Fruit fly (Drosophila melanogaster) whole organism, prepupa: ENCODE measurements around the gene CG31102.

Experiments
- CG34406 ChIP-seq: fragments of 200-800 bp; sonication (Bioruptor generic); optimal IDR thresholded peaks from 3 replicates; lab custom pipeline; 2016; ENCODE audit warnings: missing biosample characterization, missing genetic modification characterization
- CG6163 ChIP-seq: fragments of 200-800 bp; sonication (Bioruptor generic); IDR thresholded peaks from 3 replicates; pipeline ENCODE4 v1.3.6; 2022; ENCODE audit warnings: missing biosample characterization, missing genetic modification characterization
- CG6276 ChIP-seq: fragments of 200-800 bp; sonication (Bioruptor generic); optimal IDR thresholded peaks from 2 replicates; lab custom pipeline; 2017; ENCODE audit warnings: missing biosample characterization, mild to moderate bottlenecking, missing genetic modification characterization
- CG7368 ChIP-seq: fragments of 200-800 bp; sonication (Bioruptor generic); optimal IDR thresholded peaks from 3 replicates; lab custom pipeline; 2016; ENCODE audit warnings: missing biosample characterization, missing genetic modification characterization
- CG9139 ChIP-seq: fragments of 200-800 bp; sonication (Bioruptor generic); optimal IDR thresholded peaks from 3 replicates; lab custom pipeline; 2017; ENCODE audit warnings: missing biosample characterization, mild to moderate bottlenecking, missing genetic modification characterization
- Ets96B ChIP-seq: fragments of 200-800 bp; optimal IDR thresholded peaks from 2 replicates; lab custom pipeline; 2019; ENCODE audit warnings: missing biosample characterization, mild to moderate bottlenecking, missing genetic modification characterization, moderate library complexity
- Gug ChIP-seq: fragments of 200-800 bp; sonication (Bioruptor generic); IDR thresholded peaks from 2 replicates; pipeline ENCODE4 v1.3.6; 2022; ENCODE audit warnings: missing biosample characterization, missing genetic modification characterization
- Sox15 ChIP-seq: fragments of 200-800 bp; sonication (Bioruptor generic); optimal IDR thresholded peaks from 3 replicates; lab custom pipeline; 2016; ENCODE audit warnings: missing biosample characterization, missing genetic modification characterization
- dsx ChIP-seq: fragments of 200-800 bp; optimal IDR thresholded peaks from 3 replicates; lab custom pipeline; 2019; ENCODE audit warnings: missing biosample characterization, mild to moderate bottlenecking, missing genetic modification characterization, moderate library complexity; ENCODE audit not compliant: poor library complexity, severe bottlenecking
- eg ChIP-seq: fragments of 200-800 bp; sonication (Bioruptor generic); IDR thresholded peaks from 3 replicates; pipeline ENCODE4 v1.3.6; 2022; ENCODE audit warnings: missing biosample characterization, missing genetic modification characterization
- net ChIP-seq: fragments of 200-800 bp; sonication (Bioruptor generic); optimal IDR thresholded peaks from 3 replicates; lab custom pipeline; 2016; ENCODE audit warnings: missing biosample characterization, missing genetic modification characterization
- vri ChIP-seq: fragments of 200-800 bp; sonication (Bioruptor generic); optimal IDR thresholded peaks from 3 replicates; lab custom pipeline; 2016; ENCODE audit warnings: missing biosample characterization, mild to moderate bottlenecking, missing genetic modification characterization

- no peak for TF ChIP-seq CG6276
- no peak for TF ChIP-seq eg (GFP tag; lab: Robert Waterston, UW)
- TF ChIP-seq CG34406 (GFP tag; lab: Kevin White, UChicago), result no peak
- TF ChIP-seq net (GFP tag; lab: Kevin White, UChicago), result no peak
- TF ChIP-seq dsx, result no peak
- no peak for TF ChIP-seq Gug (GFP tag; lab: Robert Waterston, UW)
- no peak for TF ChIP-seq vri (GFP tag; lab: Kevin White, UChicago)
- no peak for TF ChIP-seq CG9139 (GFP tag; lab: Kevin White, UChicago)
- no peak for TF ChIP-seq CG6163
- TF ChIP-seq Ets96B (tag; lab: Kevin White, UChicago), result no peak
- no peak for TF ChIP-seq CG7368 (GFP tag; lab: Kevin White, UChicago)
- no peak for TF ChIP-seq Sox15 (GFP tag; lab: Kevin White, UChicago)
Measured at dm6 chr3R:25287128-25287527, 8.3 kb downstream of the CG31102 start, which contains the start of gene CG13658.
